Fruit fly (Drosophila melanogaster) whole organism, wandering third instar larva: ENCODE measurements around the gene Cp7Fc.

Source experiments
- Dfd ChIP-seq: fragments of >200 bp; optimal IDR thresholded peaks from 2 replicates; lab custom pipeline; 2017; ENCODE audit warnings: missing biosample characterization, missing genetic modification characterization
- Dif ChIP-seq: fragments of 200-275, 200-300 bp; sonication (Bioruptor generic); optimal IDR thresholded peaks from 2 replicates; lab custom pipeline; 2018; ENCODE audit warnings: missing biosample characterization, missing genetic modification characterization; ENCODE audit not compliant: partially characterized antibody
- N ChIP-seq: fragments of >200 bp; optimal IDR thresholded peaks from 2 replicates; lab custom pipeline; 2018; ENCODE audit warnings: missing biosample characterization, missing external identifiers, missing genetic modification characterization
- Vsx2 ChIP-seq: fragments of 200-300, 225-300 bp; sonication (Bioruptor generic); optimal IDR thresholded peaks from 2 replicates; lab custom pipeline; 2018; ENCODE audit warnings: missing biosample characterization, missing genetic modification characterization; ENCODE audit not compliant: partially characterized antibody
- br ChIP-seq: fragments of 200-800 bp; sonication (Bioruptor generic); optimal IDR thresholded peaks from 2 replicates; lab custom pipeline; 2016; ENCODE audit warnings: missing biosample characterization, missing genetic modification characterization
- h ChIP-seq: fragments of 200-800 bp; sonication (Bioruptor generic); optimal IDR thresholded peaks from 3 replicates; lab custom pipeline; 2016; ENCODE audit warnings: missing biosample characterization, mild to moderate bottlenecking, missing genetic modification characterization
- jim ChIP-seq: fragments of 175-275, 200-325 bp; sonication (Bioruptor generic); optimal IDR thresholded peaks from 2 replicates; lab custom pipeline; 2016; ENCODE audit warnings: missing biosample characterization, mild to moderate bottlenecking, missing genetic modification characterization
- psq ChIP-seq: fragments of 200-800 bp; sonication (Bioruptor generic); optimal IDR thresholded peaks from 3 replicates; lab custom pipeline; 2017; ENCODE audit warnings: missing biosample characterization, mild to moderate bottlenecking, missing genetic modification characterization, moderate library complexity
- tai ChIP-seq: sonication (Bioruptor generic); optimal IDR thresholded peaks from 2 replicates; lab custom pipeline; 2016; ENCODE audit warnings: missing biosample characterization, missing genetic modification characterization
- usp ChIP-seq: fragments of >200 bp; optimal IDR thresholded peaks from 2 replicates; lab custom pipeline; 2017; ENCODE audit warnings: missing biosample characterization, missing genetic modification characterization

- TF ChIP-seq Dfd (GFP tag; lab: Kevin White, UChicago) = no peak
- TF ChIP-seq br (GFP tag; lab: Kevin White, UChicago) = no peak
- TF ChIP-seq Dif (GFP tag; lab: Kevin White, UChicago) = no peak
- TF ChIP-seq Vsx2 (GFP tag; lab: Kevin White, UChicago) = no peak
- TF ChIP-seq N (GFP tag; lab: Kevin White, UChicago) = no peak
- TF ChIP-seq psq = no peak
- no peak for TF ChIP-seq h (GFP tag; lab: Kevin White, UChicago)
- no peak for TF ChIP-seq tai (GFP tag; lab: Kevin White, UChicago)
- TF ChIP-seq usp = no peak
- TF ChIP-seq jim = no peak
Measured at dm6 chrX:8489048-8489447, 12.1 kb downstream of the Cp7Fc start, which contains the start of gene CG33181.
